Fruit fly (Drosophila melanogaster) Kc167 (cell line): ENCODE results near the gene CG12986.

Experiments
- Myc ChIP-seq: fragments of >200 bp; optimal IDR thresholded peaks from 2 replicates; lab custom pipeline; 2017; ENCODE audit warnings: missing external identifiers
- Sin3A ChIP-seq: fragments of >200 bp; optimal IDR thresholded peaks from 2 replicates; lab custom pipeline; 2018; ENCODE audit warnings: missing external identifiers
- h ChIP-seq: fragments of >200 bp; optimal IDR thresholded peaks from 3 replicates; lab custom pipeline; 2018; ENCODE audit warnings: missing external identifiers
- insv ChIP-seq: fragments of >200 bp; optimal IDR thresholded peaks from 3 replicates; lab custom pipeline; 2018; ENCODE audit warnings: missing external identifiers
- psq ChIP-seq: fragments of >200 bp; optimal IDR thresholded peaks from 2 replicates; lab custom pipeline; 2017; ENCODE audit warnings: missing external identifiers
- ttk ChIP-seq: sonication (Bioruptor generic); optimal IDR thresholded peaks from 2 replicates; lab custom pipeline; 2017; ENCODE audit warnings: missing external identifiers

Gene CG12986

dm6 chrX:17820252-17820651, 767 bp upstream of the CG12986 start:
- TF ChIP-seq Sin3A (lab: Kevin White, UChicago) (no peak), ttk (lab: Kevin White, UChicago) (no peak)

DNA sequence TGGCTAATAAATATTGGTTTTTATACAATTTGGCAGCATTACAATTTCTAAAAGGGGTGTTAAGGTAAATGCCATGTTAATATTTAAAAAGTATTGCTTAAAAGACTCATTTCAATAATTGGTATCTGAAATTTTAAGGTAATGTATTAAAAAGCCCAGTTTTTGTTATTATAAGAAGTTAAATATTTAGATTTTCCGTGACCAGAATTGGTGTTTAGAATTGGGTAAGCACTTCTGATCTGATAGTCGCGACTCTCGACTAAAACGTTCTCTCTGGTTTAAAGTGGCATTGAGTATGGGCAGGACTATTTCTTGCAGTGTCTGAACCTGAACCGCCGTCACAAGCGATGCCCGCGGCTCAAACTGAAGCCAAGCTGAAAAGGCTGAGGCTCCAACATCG, 3.0 kb downstream of the CG12986 start:
- no peak for TF ChIP-seq Sin3A (lab: Kevin White, UChicago)
- TF ChIP-seq Myc, result no peak
- TF ChIP-seq h (lab: Kevin White, UChicago), result no peak
- TF ChIP-seq insv (lab: Kevin White, UChicago), result no peak
- no peak for TF ChIP-seq psq (lab: Kevin White, UChicago)

DNA sequence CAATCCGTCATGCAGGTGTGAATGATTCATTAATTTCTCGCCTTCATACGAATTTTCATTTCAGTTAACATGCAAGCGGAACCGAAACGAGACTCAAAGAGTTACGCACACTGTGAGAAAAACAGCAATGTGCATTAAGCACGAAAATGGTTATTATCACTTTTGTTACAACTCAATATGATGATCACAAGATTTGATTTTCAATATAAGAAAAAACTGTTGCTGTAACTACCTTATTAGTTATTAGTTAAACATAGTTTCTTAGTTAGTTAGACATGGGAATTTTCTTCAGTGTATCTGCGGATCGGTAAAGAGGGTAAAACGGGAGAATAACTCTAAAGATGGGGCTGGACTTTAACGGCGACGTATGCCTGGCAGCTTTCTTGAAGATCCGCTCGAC, 4.7 kb downstream of the CG12986 start:
- TF ChIP-seq h (lab: Kevin White, UChicago), result no peak

DNA sequence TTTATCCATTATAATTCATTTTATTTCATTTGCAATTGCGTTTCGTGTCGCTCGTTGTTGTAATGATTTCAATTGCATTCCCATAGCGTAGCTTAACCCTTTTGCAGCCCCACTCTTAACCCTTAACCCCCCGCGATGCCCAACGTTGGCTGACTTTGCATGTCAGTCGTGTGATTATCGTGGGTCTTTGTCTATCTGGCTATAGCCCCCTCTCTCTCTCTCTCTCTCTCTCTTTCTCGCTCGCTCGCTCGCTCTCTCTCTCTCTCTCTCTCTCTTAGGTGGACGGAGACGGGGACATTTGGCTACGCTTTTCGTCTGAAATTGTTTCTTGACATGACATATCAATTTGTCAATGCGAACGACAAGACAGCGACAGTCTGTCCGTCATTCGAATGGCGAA, 7.3 kb downstream of the CG12986 start:
- TF ChIP-seq insv (lab: Kevin White, UChicago) (no peak), Myc (no peak), h (lab: Kevin White, UChicago) (no peak), ttk (lab: Kevin White, UChicago) (no peak), psq (lab: Kevin White, UChicago) (no peak), Sin3A (lab: Kevin White, UChicago) (no peak)

DNA sequence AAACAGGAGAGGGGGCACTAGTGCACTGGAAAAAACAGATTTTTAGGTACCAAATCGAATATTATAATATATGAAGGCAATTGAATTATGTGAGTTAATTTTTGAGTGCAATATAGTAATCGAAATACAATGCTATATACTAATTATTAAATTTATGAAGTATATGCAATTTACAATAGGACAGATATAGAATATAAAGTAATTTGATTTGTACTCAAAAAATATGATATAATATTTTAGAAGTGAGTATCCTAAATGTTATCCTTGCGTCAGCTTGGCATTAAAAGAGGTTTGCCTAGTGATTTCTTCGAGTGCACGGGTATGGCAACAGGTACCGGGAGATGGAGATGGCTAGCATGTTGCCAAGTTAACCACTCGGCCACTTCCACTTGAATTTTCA, 12.5 kb downstream of the CG12986 start:
- TF ChIP-seq insv (lab: Kevin White, UChicago), result no peak
- TF ChIP-seq ttk (lab: Kevin White, UChicago), result no peak
- no peak for TF ChIP-seq h (lab: Kevin White, UChicago)

dm6 chrX:17806335-17806734, 13.2 kb downstream of the CG12986 start:
- no peak for TF ChIP-seq ttk (lab: Kevin White, UChicago)
- no peak for TF ChIP-seq psq (lab: Kevin White, UChicago)
- TF ChIP-seq Sin3A (lab: Kevin White, UChicago), result no peak
- no peak for TF ChIP-seq h (lab: Kevin White, UChicago)
- TF ChIP-seq Myc, result no peak
- no peak for TF ChIP-seq insv (lab: Kevin White, UChicago)

- no peak for TF ChIP-seq Sin3A (lab: Kevin White, UChicago)
- no peak for TF ChIP-seq psq (lab: Kevin White, UChicago)
- TF ChIP-seq ttk (lab: Kevin White, UChicago), result no peak
- no peak for TF ChIP-seq Myc
- TF ChIP-seq insv (lab: Kevin White, UChicago), result no peak
- no peak for TF ChIP-seq h (lab: Kevin White, UChicago)
Measured at dm6 chrX:17804048-17804447, 15.4 kb downstream of the CG12986 start.

dm6 chrX:17802353-17803121, 16.9 kb downstream of the CG12986 start:
- TF ChIP-seq ttk (lab: Kevin White, UChicago), result no peak

dm6 chrX:17799803-17800151, 19.7 kb downstream of the CG12986 start:
- TF ChIP-seq insv (lab: Kevin White, UChicago), result no peak
- TF ChIP-seq h (lab: Kevin White, UChicago), result no peak
- TF ChIP-seq Sin3A (lab: Kevin White, UChicago), result no peak
- no peak for TF ChIP-seq psq (lab: Kevin White, UChicago)
- TF ChIP-seq ttk (lab: Kevin White, UChicago), result no peak
- no peak for TF ChIP-seq Myc

DNA sequence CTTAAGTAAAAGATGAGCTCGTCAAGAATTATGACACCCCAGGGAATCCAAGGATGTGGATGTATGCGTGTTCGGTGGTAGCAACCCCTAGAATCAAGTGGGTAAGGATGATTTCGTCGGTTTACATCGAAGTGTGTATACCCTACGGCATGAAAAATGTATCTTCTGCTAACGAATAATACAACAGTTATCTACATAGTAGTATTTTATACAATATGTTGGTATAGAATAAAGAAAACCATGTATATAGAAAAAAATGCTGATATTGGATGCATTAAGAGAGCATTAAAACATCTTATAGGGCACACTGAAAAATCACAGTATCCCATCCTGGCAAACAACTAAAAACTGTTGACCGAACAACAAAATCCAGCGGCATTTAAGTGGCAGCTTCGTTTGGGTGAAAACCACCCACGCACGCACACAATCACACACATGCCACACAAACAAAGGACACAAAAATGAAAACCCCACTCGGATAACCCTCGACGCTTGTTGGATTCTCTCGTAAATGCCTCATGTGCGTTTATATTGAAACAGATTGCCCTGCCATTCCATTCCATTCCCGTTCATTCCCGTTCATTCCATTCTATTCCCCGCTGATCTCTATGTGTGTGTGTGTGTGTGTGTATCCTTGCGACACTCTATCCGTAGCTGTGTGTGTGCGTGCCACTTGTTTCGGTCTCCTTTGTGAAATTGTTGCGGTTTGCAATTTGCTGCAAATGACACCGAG, 20.2 kb downstream of the CG12986 start:
- no peak for TF ChIP-seq psq (lab: Kevin White, UChicago)
- TF ChIP-seq Myc, result no peak
- no peak for TF ChIP-seq ttk (lab: Kevin White, UChicago)
- no peak for TF ChIP-seq Sin3A (lab: Kevin White, UChicago)
- TF ChIP-seq insv (lab: Kevin White, UChicago), result no peak
- TF ChIP-seq h (lab: Kevin White, UChicago), result no peak

DNA sequence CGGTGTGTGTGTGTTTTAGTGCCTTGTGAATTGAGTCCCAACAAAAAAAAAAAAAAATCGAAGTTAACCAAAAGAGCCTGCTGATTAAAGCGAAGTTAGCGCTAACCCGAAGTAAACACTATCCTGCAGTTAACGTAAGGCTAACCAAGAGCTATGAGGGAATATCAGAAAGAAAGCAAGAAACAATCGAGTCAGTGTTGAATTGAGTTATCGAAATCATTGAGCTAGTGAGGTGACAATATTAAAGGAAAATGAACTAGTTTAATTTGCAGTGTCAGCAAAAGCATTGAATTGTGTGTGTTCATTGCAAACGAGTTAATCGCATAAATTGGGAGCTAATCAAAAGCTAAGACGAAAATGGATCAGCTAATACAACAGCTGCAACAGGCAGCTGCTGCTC, 28.8 kb downstream of the CG12986 start, which contains the start of gene OdsH:
Gene OdsH (plus strand): TSS at position 301 of the 400 bp plus-strand sequence.
- TF ChIP-seq ttk (lab: Kevin White, UChicago) (no peak), Sin3A (lab: Kevin White, UChicago) (no peak), psq (lab: Kevin White, UChicago) (no peak)

dm6 chrX:17790072-17790471, 29.4 kb downstream of the CG12986 start:
- no peak for TF ChIP-seq Myc
- TF ChIP-seq ttk (lab: Kevin White, UChicago), result no peak
- TF ChIP-seq Sin3A (lab: Kevin White, UChicago), result no peak
- TF ChIP-seq h (lab: Kevin White, UChicago), result no peak
- no peak for TF ChIP-seq psq (lab: Kevin White, UChicago)
- TF ChIP-seq insv (lab: Kevin White, UChicago), result no peak
